Fruit fly (Drosophila melanogaster) whole organism, prepupa: ENCODE measurements around the gene Sox21b.
A peak's percentile ranks its signal among the peaks of the same experiment; 100 is the strongest.

Experiments
- Blimp-1 ChIP-seq: fragments of 200-800 bp; sonication (Bioruptor generic); optimal IDR thresholded peaks from 3 replicates; lab custom pipeline; 2017; ENCODE audit warnings: missing biosample characterization, missing genetic modification characterization, mild to moderate bottlenecking, moderate library complexity, missing genetic modification reagents
- CG10669 ChIP-seq: fragments of 200-800 bp; sonication (Bioruptor generic); optimal IDR thresholded peaks from 3 replicates; lab custom pipeline; 2018; ENCODE audit warnings: missing biosample characterization, mild to moderate bottlenecking, missing genetic modification characterization, moderate library complexity
- CG11294 ChIP-seq: fragments of 200-800 bp; sonication (Bioruptor generic); IDR thresholded peaks from 2 replicates; pipeline ENCODE4 v1.3.6; 2022; ENCODE audit warnings: missing biosample characterization, missing genetic modification characterization
- CG11762 ChIP-seq: fragments of 200-800 bp; sonication (Bioruptor generic); optimal IDR thresholded peaks from 3 replicates; lab custom pipeline; 2016; ENCODE audit warnings: missing biosample characterization, missing genetic modification characterization; ENCODE audit not compliant: insufficient read depth
- CG11902 ChIP-seq: fragments of 200-800 bp; sonication (Bioruptor generic); optimal IDR thresholded peaks from 3 replicates; lab custom pipeline; 2016; ENCODE audit warnings: missing biosample characterization, missing genetic modification characterization
- CG15336 ChIP-seq: fragments of 200-800 bp; sonication (Bioruptor generic); IDR thresholded peaks from 2 replicates; pipeline ENCODE4 v1.3.6; 2022; ENCODE audit warnings: missing biosample characterization, missing genetic modification characterization
- CG1621 ChIP-seq: fragments of 200-800 bp; sonication (Bioruptor generic); optimal IDR thresholded peaks from 3 replicates; lab custom pipeline; 2018; ENCODE audit warnings: missing biosample characterization, mild to moderate bottlenecking, missing genetic modification characterization
- CG3032 ChIP-seq: fragments of 200-800 bp; optimal IDR thresholded peaks from 2 replicates; lab custom pipeline; 2019; ENCODE audit warnings: missing biosample characterization, mild to moderate bottlenecking, missing genetic modification characterization, moderate library complexity
- CG31627 ChIP-seq: fragments of 200-800 bp; sonication (Bioruptor generic); optimal IDR thresholded peaks from 3 replicates; lab custom pipeline; 2016; ENCODE audit warnings: missing biosample characterization, missing genetic modification characterization
- CG32006 ChIP-seq: fragments of 200-800 bp; sonication (Bioruptor generic); optimal IDR thresholded peaks from 3 replicates; lab custom pipeline; 2017; ENCODE audit warnings: missing biosample characterization, mild to moderate bottlenecking, missing genetic modification characterization
- CG34406 ChIP-seq: fragments of 200-800 bp; sonication (Bioruptor generic); optimal IDR thresholded peaks from 3 replicates; lab custom pipeline; 2016; ENCODE audit warnings: missing biosample characterization, missing genetic modification characterization
- CG3919 ChIP-seq: fragments of 200-800 bp; sonication (Bioruptor generic); optimal IDR thresholded peaks from 3 replicates; lab custom pipeline; 2016; ENCODE audit warnings: missing biosample characterization, missing genetic modification characterization
- CG6792 ChIP-seq: fragments of 200-800 bp; sonication (Bioruptor generic); optimal IDR thresholded peaks from 3 replicates; lab custom pipeline; 2016; ENCODE audit warnings: missing biosample characterization, missing genetic modification characterization
- CG6808 ChIP-seq: fragments of 200-800 bp; sonication (Bioruptor generic); optimal IDR thresholded peaks from 3 replicates; lab custom pipeline; 2017; ENCODE audit warnings: missing biosample characterization, missing genetic modification characterization, mild to moderate bottlenecking, moderate library complexity, missing genetic modification reagents
- CG7368 ChIP-seq: fragments of 200-800 bp; sonication (Bioruptor generic); optimal IDR thresholded peaks from 3 replicates; lab custom pipeline; 2016; ENCODE audit warnings: missing biosample characterization, missing genetic modification characterization
- CG8119 ChIP-seq: fragments of 200-800 bp; sonication (Bioruptor generic); IDR thresholded peaks from 3 replicates; pipeline ENCODE4 v1.3.6; 2022; ENCODE audit warnings: missing biosample characterization, missing genetic modification characterization
- Eip78C ChIP-seq: fragments of 200-800 bp; sonication (Bioruptor generic); peaks from one replicate; lab custom pipeline; 2016; ENCODE audit warnings: missing biosample characterization, missing genetic modification characterization
- Ets96B ChIP-seq: fragments of 200-800 bp; optimal IDR thresholded peaks from 2 replicates; lab custom pipeline; 2019; ENCODE audit warnings: missing biosample characterization, mild to moderate bottlenecking, missing genetic modification characterization, moderate library complexity
- Gug ChIP-seq: fragments of 200-800 bp; sonication (Bioruptor generic); IDR thresholded peaks from 2 replicates; pipeline ENCODE4 v1.3.6; 2022; ENCODE audit warnings: missing biosample characterization, missing genetic modification characterization
- Hr38 ChIP-seq: sonication (Bioruptor generic); optimal IDR thresholded peaks from 2 replicates; lab custom pipeline; 2016; ENCODE audit warnings: missing biosample characterization, missing genetic modification characterization
- Hr4 ChIP-seq: fragments of 200-800 bp; sonication (Bioruptor generic); optimal IDR thresholded peaks from 3 replicates; lab custom pipeline; 2016; ENCODE audit warnings: missing biosample characterization, missing genetic modification characterization
- Met ChIP-seq: fragments of 200-800 bp; sonication (Bioruptor generic); optimal IDR thresholded peaks from 3 replicates; lab custom pipeline; 2016; ENCODE audit warnings: missing biosample characterization, missing genetic modification characterization
- Sox102F ChIP-seq: fragments of 200-800 bp; sonication (Bioruptor generic); optimal IDR thresholded peaks from 2 replicates; lab custom pipeline; 2016; ENCODE audit warnings: missing biosample characterization, mild to moderate bottlenecking, missing genetic modification characterization
- Sox14 ChIP-seq: fragments of 200-800 bp; sonication (Bioruptor generic); optimal IDR thresholded peaks from 3 replicates; lab custom pipeline; 2016; ENCODE audit warnings: missing biosample characterization, missing genetic modification characterization
- acj6 ChIP-seq: fragments of 200-800 bp; sonication (Bioruptor generic); optimal IDR thresholded peaks from 3 replicates; lab custom pipeline; 2016; ENCODE audit warnings: missing biosample characterization, missing genetic modification characterization
- dac ChIP-seq: fragments of 200-800 bp; sonication (Bioruptor generic); optimal IDR thresholded peaks from 2 replicates; lab custom pipeline; 2017; ENCODE audit warnings: missing biosample characterization, mild to moderate bottlenecking, missing genetic modification characterization
- dsx ChIP-seq: fragments of 200-800 bp; optimal IDR thresholded peaks from 3 replicates; lab custom pipeline; 2019; ENCODE audit warnings: missing biosample characterization, mild to moderate bottlenecking, missing genetic modification characterization, moderate library complexity; ENCODE audit not compliant: poor library complexity, severe bottlenecking
- esn ChIP-seq: fragments of 200-800 bp; sonication (Bioruptor generic); optimal IDR thresholded peaks from 2 replicates; lab custom pipeline; 2016; ENCODE audit warnings: missing biosample characterization, mild to moderate bottlenecking, missing genetic modification characterization, moderate library complexity
- fd59A ChIP-seq: fragments of 200-800 bp; sonication (Bioruptor generic); optimal IDR thresholded peaks from 2 replicates; lab custom pipeline; 2017; ENCODE audit warnings: missing biosample characterization, mild to moderate bottlenecking, missing genetic modification characterization, missing genetic modification reagents
- fkh ChIP-seq: fragments of 200-800 bp; sonication (Bioruptor generic); optimal IDR thresholded peaks from 3 replicates; lab custom pipeline; 2017; ENCODE audit warnings: missing biosample characterization, mild to moderate bottlenecking, missing genetic modification characterization, moderate library complexity
- pdm3 ChIP-seq: fragments of 200-800 bp; sonication (Bioruptor generic); optimal IDR thresholded peaks from 3 replicates; lab custom pipeline; 2016; ENCODE audit warnings: missing biosample characterization, missing genetic modification characterization
- spab ChIP-seq: fragments of 200-800 bp; sonication (Bioruptor generic); optimal IDR thresholded peaks from 2 replicates; lab custom pipeline; 2017; ENCODE audit warnings: missing biosample characterization, mild to moderate bottlenecking, missing genetic modification characterization, missing genetic modification reagents
- ss ChIP-seq, 2 experiments: fragments of 200-800 bp; sonication (Bioruptor generic); optimal IDR thresholded peaks; 2 replicates in 1 of 2; 3 replicates in 1 of 2; lab custom pipeline; 2017 to 2018; ENCODE audit warnings: mild to moderate bottlenecking in 2 of 2, missing biosample characterization in 2 of 2, missing genetic modification characterization in 2 of 2, moderate library complexity in 1 of 2
- svp ChIP-seq: fragments of 200-800 bp; sonication (Bioruptor generic); peaks from one replicate; lab custom pipeline; 2016; ENCODE audit warnings: missing biosample characterization, missing genetic modification characterization
- topi ChIP-seq: fragments of 200-800 bp; sonication (Bioruptor generic); optimal IDR thresholded peaks from 3 replicates; lab custom pipeline; 2016; ENCODE audit warnings: missing biosample characterization, missing genetic modification characterization
- vri ChIP-seq: fragments of 200-800 bp; sonication (Bioruptor generic); optimal IDR thresholded peaks from 3 replicates; lab custom pipeline; 2016; ENCODE audit warnings: missing biosample characterization, mild to moderate bottlenecking, missing genetic modification characterization

The Sox21b gene

dm6 chr3L:14111411-14111810 lies 19.7 kb downstream of the Sox21b start (continued):
- TF ChIP-seq ss (GFP tag; optimal IDR thresholded peaks at IDR 0.05; lab: Kevin White, UChicago) (no peak), CG32006 (no peak), esn (GFP tag; lab: Kevin White, UChicago) (peak; percentile 56), CG31627 (peak; percentile 87), Ets96B (no peak), fkh (GFP tag; lab: Kevin White, UChicago) (peak; percentile 4), Met (GFP tag; lab: Kevin White, UChicago) (peak; percentile 45), CG8119 (no peak), Blimp-1 (GFP tag; lab: Kevin White, UChicago) (no peak), CG11762 (no peak), Hr4 (GFP tag; lab: Kevin White, UChicago) (peak; percentile 35), CG6808 (GFP tag; lab: Kevin White, UChicago) (no peak), CG10669 (GFP tag; lab: Kevin White, UChicago) (no peak), CG6792 (peak; percentile 29), Hr38 (GFP tag; lab: Kevin White, UChicago) (no peak), Sox14 (GFP tag; lab: Kevin White, UChicago) (peak; percentile 59), fd59A (GFP tag; lab: Kevin White, UChicago) (no peak), CG11294 (no peak), CG7368 (GFP tag; lab: Kevin White, UChicago) (no peak), Gug (GFP tag; lab: Robert Waterston, UW) (no peak), vri (no peak), dac (no peak), CG3919 (GFP tag; lab: Kevin White, UChicago) (peak; percentile 60), CG11902 (GFP tag; lab: Kevin White, UChicago) (peak; percentile 45), spab (GFP tag; lab: Kevin White, UChicago) (no peak), Eip78C (peak; percentile 73), svp (GFP tag; lab: Kevin White, UChicago) (no peak), CG34406 (GFP tag; lab: Kevin White, UChicago) (no peak), CG1621 (tag; lab: Kevin White, UChicago) (no peak), CG3032 (tag; lab: Kevin White, UChicago) (peak; percentile 12), CG15336 (GFP tag; lab: Robert Waterston, UW) (no peak)
- TF ChIP-seq, all 60 proteins: peak for 22

- no peak for TF ChIP-seq CG31627
- no peak for TF ChIP-seq dsx (GFP tag; lab: Kevin White, UChicago)
- peak; percentile 50 for TF ChIP-seq CG7368 (GFP tag; lab: Kevin White, UChicago)
- TF ChIP-seq pdm3 (GFP tag; lab: Kevin White, UChicago), result no peak
- TF ChIP-seq Eip78C, result no peak
- no peak for TF ChIP-seq Sox102F (GFP tag; lab: Kevin White, UChicago)
- TF ChIP-seq, all 60 proteins: peak for 1
Measured at dm6 chr3L:14109831-14110230, 21.3 kb downstream of the Sox21b start.

dm6 chr3L:14108068-14108520 lies 23.0 kb downstream of the Sox21b start, which contains the start of gene Sox21a:
TSS of gene Sox21a (minus strand) at chr3L:14108118.
- TF ChIP-seq CG6808 (GFP tag; lab: Kevin White, UChicago) (no peak), fd59A (GFP tag; lab: Kevin White, UChicago) (no peak), topi (GFP tag; lab: Kevin White, UChicago) (no peak), pdm3 (GFP tag; lab: Kevin White, UChicago) (no peak), svp (GFP tag; lab: Kevin White, UChicago) (no peak), vri (no peak), acj6 (GFP tag; lab: Kevin White, UChicago) (no peak)
- TF ChIP-seq, all 60 proteins: peak for 0

- TF ChIP-seq CG3919 (GFP tag; lab: Kevin White, UChicago), result no peak
- peak; percentile 40 for TF ChIP-seq fkh (GFP tag; lab: Kevin White, UChicago)
- TF ChIP-seq, all 60 proteins: peak for 1
Measured at dm6 chr3L:14104988-14105387, 26.1 kb downstream of the Sox21b start.
